Fruit fly (Drosophila melanogaster) S2 (cell line): ENCODE data around the gene CG12998.

Source experiments
- CG8478 ChIP-seq: fragments of >200 bp; optimal IDR thresholded peaks from 2 replicates; lab custom pipeline; 2018
- CTCF ChIP-seq, 2 experiments: fragments of >200 bp; optimal IDR thresholded peaks; 2 replicates each; lab custom pipeline; 2018

dm6 chrX:17188167-17188566 is 30.3 kb upstream of the CG12998 start:
- no peak for TF ChIP-seq CG8478 (lab: Kevin White, UChicago)
- TF ChIP-seq CTCF (optimal IDR thresholded peaks at IDR 0.05; lab: Kevin White, UChicago): no peak
